Fruit fly (Drosophila melanogaster) whole organism, larva: ENCODE data around the gene Trpgamma.

Experiments used
- noc ChIP-seq: fragments of 200-800 bp; sonication (Bioruptor generic); optimal IDR thresholded peaks from 3 replicates; lab custom pipeline; 2019; ENCODE audit warnings: missing biosample characterization, mild to moderate bottlenecking, missing genetic modification characterization, moderate library complexity

Gene Trpgamma

dm6 chr2L:16672290-16672689 is 4.2 kb downstream of the Trpgamma start:
- TF ChIP-seq noc (tag; lab: Kevin White, UChicago): no peak

- TF ChIP-seq noc (tag; lab: Kevin White, UChicago): no peak
Observed at dm6 chr2L:16657467-16657866, 19.0 kb downstream of the Trpgamma start.

dm6 chr2L:16656692-16657109 is 19.8 kb downstream of the Trpgamma start:
- TF ChIP-seq noc (tag; lab: Kevin White, UChicago): no peak

- no peak for TF ChIP-seq noc (tag; lab: Kevin White, UChicago)
Observed at dm6 chr2L:16653541-16653940, 23.0 kb downstream of the Trpgamma start.

dm6 chr2L:16648925-16649324 is 27.6 kb downstream of the Trpgamma start:
- no peak for TF ChIP-seq noc (tag; lab: Kevin White, UChicago)

- no peak for TF ChIP-seq noc (tag; lab: Kevin White, UChicago)
Observed at dm6 chr2L:16647773-16648172, 28.7 kb downstream of the Trpgamma start.

dm6 chr2L:16645479-16646302 is 30.8 kb downstream of the Trpgamma start:
- no peak for TF ChIP-seq noc (tag; lab: Kevin White, UChicago)

dm6 chr2L:16643961-16644360 is 32.5 kb downstream of the Trpgamma start:
- TF ChIP-seq noc (tag; lab: Kevin White, UChicago): peak; percentile 60

- no peak for TF ChIP-seq noc (tag; lab: Kevin White, UChicago)
Observed at dm6 chr2L:16643445-16643844, 33.1 kb downstream of the Trpgamma start.

dm6 chr2L:16640846-16641245 is 35.7 kb downstream of the Trpgamma start:
- no peak for TF ChIP-seq noc (tag; lab: Kevin White, UChicago)

- TF ChIP-seq noc (tag; lab: Kevin White, UChicago): no peak
Observed at dm6 chr2L:16638349-16638748, 38.2 kb downstream of the Trpgamma start.

- TF ChIP-seq noc (tag; lab: Kevin White, UChicago): no peak
Observed at dm6 chr2L:16637335-16637734, 39.2 kb downstream of the Trpgamma start.

dm6 chr2L:16629176-16629575 is 47.3 kb downstream of the Trpgamma start:
- no peak for TF ChIP-seq noc (tag; lab: Kevin White, UChicago)

dm6 chr2L:16627948-16628347 is 48.6 kb downstream of the Trpgamma start:
- no peak for TF ChIP-seq noc (tag; lab: Kevin White, UChicago)

- TF ChIP-seq noc (tag; lab: Kevin White, UChicago): no peak
Observed at dm6 chr2L:16622162-16622561, 54.3 kb downstream of the Trpgamma start.

- no peak for TF ChIP-seq noc (tag; lab: Kevin White, UChicago)
Observed at dm6 chr2L:16621460-16621859, 55.0 kb downstream of the Trpgamma start.

dm6 chr2L:16620384-16620908 is 56.1 kb downstream of the Trpgamma start:
- TF ChIP-seq noc (tag; lab: Kevin White, UChicago): no peak
